Fruit fly (Drosophila melanogaster) whole organism, larva: Measurements from ENCODE around the gene snRNP-U1-C.
A peak's percentile ranks its signal among the peaks of the same experiment; 100 is the strongest.

Experiments
- noc ChIP-seq: fragments of 200-800 bp; sonication (Bioruptor generic); optimal IDR thresholded peaks from 3 replicates; lab custom pipeline; 2019; ENCODE audit warnings: missing biosample characterization, mild to moderate bottlenecking, missing genetic modification characterization, moderate library complexity

Gene snRNP-U1-C

DNA sequence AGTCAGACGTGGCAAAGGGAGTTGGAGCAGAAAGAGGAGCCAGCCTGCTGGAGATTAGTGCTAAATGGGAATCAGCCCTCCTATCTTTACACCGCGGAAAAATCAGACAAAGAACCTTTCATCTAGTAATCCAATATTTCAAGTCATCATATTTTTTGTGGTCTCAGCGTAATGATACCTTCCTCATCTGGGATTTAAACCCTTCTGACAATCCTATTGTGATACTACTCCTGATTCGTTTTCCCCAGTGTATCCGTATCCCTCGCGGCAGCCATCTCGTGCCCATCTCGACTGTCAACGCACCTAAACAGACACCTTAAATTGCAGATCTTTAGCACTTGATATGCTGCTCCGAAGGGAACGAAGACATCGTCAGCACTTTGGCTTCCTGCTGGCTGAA is 14.9 kb upstream of the snRNP-U1-C start:
- no peak for TF ChIP-seq noc

dm6 chr3R:18997388-18998287 is 14.2 kb upstream of the snRNP-U1-C start:
- no peak for TF ChIP-seq noc

DNA sequence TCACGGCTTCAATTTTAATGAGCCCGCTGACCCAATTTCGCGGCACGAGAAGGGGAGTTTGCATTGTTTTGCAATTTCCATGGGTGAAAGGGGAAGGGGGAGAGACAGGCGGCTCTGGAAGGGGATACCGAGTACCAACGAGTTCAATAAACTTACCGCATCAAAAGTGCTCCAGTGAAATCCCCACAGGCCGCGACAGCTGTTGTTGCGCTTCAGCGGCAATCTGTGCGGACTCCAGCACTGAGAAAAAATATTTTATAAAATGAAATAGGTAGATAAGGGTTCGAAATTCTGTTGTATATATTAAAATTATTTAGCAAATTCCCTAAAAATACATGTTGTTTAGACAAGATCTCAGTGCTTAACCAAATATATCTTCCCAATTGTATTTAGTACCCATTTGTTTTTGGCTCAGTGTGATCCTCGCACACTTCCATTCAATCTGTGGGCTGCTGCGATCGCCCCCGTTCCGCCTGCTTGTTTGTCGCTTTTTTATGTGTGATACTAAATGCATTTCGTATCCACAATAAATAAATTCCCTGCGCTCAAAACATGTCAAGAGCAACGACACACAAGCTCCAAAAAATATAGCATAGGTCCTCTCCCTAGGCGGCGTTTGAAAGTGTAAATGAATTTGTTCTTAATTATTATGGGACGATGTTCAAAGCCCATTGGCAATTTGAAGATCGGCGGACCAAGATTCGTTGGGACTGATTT is 12.3 kb upstream of the snRNP-U1-C start:
- TF ChIP-seq noc, result no peak

DNA sequence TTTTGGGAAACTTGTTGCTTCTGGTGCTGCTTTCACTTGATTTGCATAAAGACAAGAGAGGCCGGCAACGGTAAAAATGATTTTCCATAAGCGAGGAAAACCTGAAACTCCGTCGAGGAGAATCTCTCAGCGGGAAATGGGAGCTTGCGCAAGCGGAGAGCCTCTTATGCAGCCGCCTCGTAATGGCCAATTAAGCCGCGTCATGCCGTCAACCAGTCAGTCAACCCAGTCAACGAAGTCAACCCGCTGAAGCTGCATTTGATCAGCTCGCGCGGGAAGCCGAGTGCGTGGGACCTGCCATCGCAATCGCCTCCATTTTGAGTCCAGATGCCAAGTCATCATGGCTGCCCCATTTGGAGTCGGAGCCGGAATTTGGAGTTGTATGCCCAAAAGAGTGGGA is 9.7 kb upstream of the snRNP-U1-C start:
- no peak for TF ChIP-seq noc

DNA sequence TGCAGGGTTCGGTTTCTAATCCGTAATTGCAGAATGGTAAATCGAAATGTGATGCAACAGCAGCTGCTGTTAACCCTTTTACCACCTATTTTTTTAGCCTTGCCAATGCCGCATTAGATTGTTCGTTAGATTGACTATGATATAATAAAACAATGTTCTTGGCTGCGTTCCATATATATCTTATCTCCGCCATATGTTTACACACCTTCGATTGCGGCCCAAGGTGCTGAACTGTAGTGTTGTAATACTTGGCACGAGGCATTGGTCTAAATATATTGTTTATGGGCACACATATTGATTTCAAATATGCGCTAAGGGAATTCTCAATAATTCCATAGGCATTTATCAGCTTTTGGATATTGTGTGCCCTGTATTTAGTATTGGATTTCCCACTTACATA is 8.3 kb upstream of the snRNP-U1-C start:
- TF ChIP-seq noc, result no peak

DNA sequence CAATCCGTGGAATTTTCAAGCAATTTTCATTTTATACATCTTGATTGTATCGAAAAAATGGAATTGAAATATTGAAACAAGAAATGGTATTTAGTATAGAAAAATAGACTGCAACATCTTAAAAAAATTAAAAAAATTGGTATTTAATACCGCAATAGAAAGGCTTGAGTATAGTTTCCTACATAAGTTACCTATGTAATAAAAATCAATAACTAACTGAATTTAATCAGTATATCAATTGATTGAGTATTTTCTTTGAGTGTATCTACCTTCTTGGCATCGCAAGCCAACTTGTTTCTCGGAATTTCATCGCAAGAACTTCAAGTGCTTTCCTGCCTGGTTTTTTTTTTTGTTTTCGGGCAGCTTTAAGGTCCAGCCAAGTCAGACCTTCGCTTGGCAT is 7.1 kb upstream of the snRNP-U1-C start:
- TF ChIP-seq noc, result no peak

- TF ChIP-seq noc, result no peak
Measured at dm6 chr3R:18989819-18990137, 6.3 kb upstream of the snRNP-U1-C start.

DNA sequence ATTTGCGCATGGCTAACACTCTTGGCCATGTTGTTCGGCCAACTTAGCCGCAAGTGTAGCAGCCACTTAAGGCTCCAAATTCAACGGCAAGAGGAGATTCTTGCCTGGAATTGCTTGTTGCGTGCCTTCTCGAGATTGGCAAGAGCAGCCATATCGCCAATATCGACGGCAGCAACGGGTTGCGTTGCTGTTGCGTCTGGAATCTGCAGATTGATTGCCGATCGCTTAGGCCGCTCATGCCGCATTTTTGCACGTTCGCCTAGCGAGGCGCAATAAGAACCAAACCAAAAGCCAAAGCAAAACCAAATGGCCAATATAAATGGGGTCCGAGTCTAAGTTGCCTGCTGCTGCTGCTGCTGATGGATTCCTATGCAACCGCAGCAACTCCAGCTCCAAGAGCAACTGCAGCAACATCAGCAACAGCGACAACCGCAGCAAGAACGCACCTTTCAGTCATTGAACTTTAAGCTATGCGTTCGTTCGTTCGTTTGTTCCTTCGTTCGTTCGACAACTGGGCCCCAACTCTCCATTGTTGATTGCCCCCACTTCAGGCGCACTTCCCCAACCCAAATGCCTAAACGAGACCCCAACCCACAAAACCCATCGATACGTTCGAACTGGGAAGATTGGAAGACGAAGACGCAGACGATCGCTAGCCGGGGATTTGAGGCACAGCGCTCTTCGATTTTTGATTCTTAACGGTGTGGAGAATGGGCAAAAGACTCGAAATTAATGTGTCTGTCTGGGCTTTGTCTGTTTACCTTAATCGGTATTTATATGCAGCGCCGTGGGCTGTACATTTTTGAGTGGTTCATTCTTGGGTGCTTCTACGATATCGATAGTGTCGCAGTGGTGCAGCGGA is 5.7 kb upstream of the snRNP-U1-C start:
- TF ChIP-seq noc, result no peak

dm6 chr3R:18987428-18988416 is 4.3 kb upstream of the snRNP-U1-C start:
- TF ChIP-seq noc, result no peak

DNA sequence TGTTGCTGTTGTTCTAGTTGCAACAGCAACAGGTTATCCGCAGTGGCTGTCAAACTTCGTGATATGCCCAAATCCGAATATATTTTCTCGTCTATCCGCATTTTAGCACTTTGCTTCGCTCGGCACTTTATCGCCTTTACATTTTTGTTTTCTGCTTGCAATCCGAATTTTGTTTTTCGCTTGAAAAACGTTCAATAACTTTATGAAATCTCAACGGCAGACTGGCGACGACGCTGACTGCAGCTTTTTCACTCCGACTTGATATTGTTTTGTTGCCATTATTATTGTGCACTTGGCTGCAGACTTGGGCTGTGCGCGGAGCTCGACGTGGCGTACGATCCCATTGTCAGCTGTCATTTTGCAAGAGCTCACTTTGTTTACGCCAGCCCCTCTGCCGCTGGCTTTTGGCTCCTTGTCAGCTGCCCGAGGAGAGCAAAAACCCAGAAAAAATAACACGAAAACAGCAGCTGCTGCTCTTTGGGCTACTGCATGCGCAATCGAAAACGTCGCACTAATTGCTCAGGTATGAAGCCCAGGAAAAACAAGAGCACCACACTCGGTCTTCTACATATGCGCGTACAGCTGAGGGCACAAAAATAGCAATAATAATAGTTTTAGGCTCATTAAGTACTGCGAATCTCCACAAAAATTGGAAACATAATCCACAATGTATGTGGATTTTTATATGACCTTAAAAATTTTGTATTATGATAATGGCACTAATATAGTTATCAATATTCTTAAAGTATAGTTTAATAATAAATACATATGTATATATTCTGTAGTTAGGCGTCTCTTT is 2.8 kb upstream of the snRNP-U1-C start:
- TF ChIP-seq noc, result no peak

DNA sequence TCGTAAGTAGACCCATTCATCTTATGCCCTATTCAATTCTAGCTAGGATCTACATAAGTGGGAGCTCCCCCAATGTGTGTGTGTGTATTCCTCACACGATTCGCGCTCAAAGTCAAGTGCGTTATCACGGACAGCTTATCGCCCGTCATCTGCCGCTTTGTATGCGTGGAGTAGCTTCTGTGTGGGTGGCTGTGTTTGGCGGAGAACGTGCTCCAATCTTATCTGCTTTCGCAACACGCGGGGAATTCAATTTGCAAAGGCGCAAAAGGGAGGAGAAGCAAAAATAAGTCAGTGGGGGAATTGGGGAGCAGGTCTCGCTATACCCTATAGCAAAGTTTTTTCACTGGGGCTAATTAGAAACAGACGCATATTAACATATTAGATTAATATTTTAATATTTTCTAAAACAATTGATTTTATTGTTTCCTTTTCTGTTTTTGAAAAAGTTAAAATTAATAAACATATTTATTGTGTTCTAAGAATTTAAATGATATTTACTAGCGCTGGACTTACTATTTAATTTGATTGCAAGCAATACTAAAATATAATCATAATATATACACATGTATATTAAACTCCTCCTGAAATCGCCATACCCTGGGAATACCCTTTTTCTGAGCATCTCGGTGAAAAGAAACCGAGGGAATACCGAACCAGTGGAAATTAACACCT is 1.8 kb upstream of the snRNP-U1-C start:
- peak; percentile 97 for TF ChIP-seq noc

dm6 chr3R:18980863-18981536 is 2.5 kb downstream of the snRNP-U1-C start, which contains the start of the genes dnk and Smu1:
Gene dnk (plus strand): TSS chr3R:18980995.
Gene Smu1 (minus strand): TSS chr3R:18981324.
- no peak for TF ChIP-seq noc

DNA sequence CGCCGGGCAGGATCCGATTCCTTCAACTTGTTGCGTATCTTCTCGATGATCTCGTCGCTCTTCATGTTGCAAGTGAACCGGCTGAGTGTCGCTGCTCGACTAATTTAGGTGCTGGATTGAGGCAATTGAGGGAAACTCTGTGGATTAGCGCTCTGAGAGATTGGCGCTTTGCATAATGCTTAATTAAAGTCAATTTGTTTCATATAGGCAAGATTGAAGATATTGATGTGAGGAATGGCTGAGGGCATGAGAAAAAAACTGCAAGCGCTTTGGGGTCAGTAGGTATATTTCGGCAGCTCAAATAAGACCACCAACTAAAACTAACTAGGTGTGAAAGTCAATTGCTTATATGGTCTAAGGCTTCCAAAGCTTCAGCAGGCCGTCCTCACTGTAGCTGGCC is 4.7 kb downstream of the snRNP-U1-C start, which contains the start of gene euc:
TSS of gene euc (minus strand) at position 101 of the 400 bp plus-strand sequence.
- TF ChIP-seq noc, result no peak

dm6 chr3R:18964819-18965218 is 18.6 kb downstream of the snRNP-U1-C start:
- no peak for TF ChIP-seq noc
